Fruit fly (Drosophila melanogaster) Kc167 (cell line): Measurements from ENCODE around the gene Zip89B.

ENCODE experiments used
- Myc ChIP-seq: fragments of >200 bp; optimal IDR thresholded peaks from 2 replicates; lab custom pipeline; 2017; ENCODE audit warnings: missing external identifiers
- Sin3A ChIP-seq: fragments of >200 bp; optimal IDR thresholded peaks from 2 replicates; lab custom pipeline; 2018; ENCODE audit warnings: missing external identifiers
- h ChIP-seq: fragments of >200 bp; optimal IDR thresholded peaks from 3 replicates; lab custom pipeline; 2018; ENCODE audit warnings: missing external identifiers
- insv ChIP-seq: fragments of >200 bp; optimal IDR thresholded peaks from 3 replicates; lab custom pipeline; 2018; ENCODE audit warnings: missing external identifiers
- psq ChIP-seq: fragments of >200 bp; optimal IDR thresholded peaks from 2 replicates; lab custom pipeline; 2017; ENCODE audit warnings: missing external identifiers
- ttk ChIP-seq: sonication (Bioruptor generic); optimal IDR thresholded peaks from 2 replicates; lab custom pipeline; 2017; ENCODE audit warnings: missing external identifiers

DNA sequence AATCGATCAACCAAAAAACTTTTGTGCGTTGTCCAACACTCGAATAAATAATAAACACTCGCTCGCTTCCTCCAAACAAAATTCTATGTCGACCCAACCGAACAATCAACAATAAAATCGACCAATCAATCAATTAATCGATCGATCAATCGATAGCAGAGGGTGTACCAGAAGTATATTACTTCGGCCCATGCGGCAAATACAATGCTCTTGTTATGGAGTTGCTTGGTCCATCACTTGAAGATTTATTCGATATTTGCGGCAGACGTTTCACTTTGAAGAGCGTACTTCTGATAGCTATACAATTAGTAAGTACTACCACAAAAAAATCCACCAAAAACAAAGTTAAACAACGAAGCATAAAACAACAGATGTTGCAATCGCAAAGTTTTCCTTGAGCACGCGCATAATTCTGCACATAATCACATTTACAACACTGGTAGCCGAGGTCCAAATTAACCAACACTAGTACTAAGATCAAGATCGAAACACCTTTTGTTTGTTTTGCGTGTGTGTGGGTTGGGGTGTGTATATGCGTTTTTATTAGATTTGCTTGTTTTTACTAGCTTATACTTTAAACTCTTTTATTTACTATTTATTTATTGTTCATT lies 9.9 kb upstream of the Zip89B start:
- no peak for TF ChIP-seq ttk (lab: Kevin White, UChicago)
- no peak for TF ChIP-seq insv (lab: Kevin White, UChicago)
- no peak for TF ChIP-seq psq (lab: Kevin White, UChicago)
- TF ChIP-seq Myc (lab: Kevin White, UChicago), result no peak
- TF ChIP-seq h (lab: Kevin White, UChicago), result no peak
- TF ChIP-seq Sin3A (lab: Kevin White, UChicago), result no peak
